Worm (Caenorhabditis elegans) whole organism, L1 larva: Measurements from ENCODE around the gene rpn-7.
"Not testable (repeated sequence)": the region's sequence is repeated elsewhere in the genome, so short reads cannot be mapped to it uniquely, and the experiment has no call there.

Experiments used
- Y116A8C.19 ChIP-seq: sonication (generic microtip); optimal IDR thresholded peaks from 2 replicates; lab custom pipeline; 2016; ENCODE audit warnings: missing compliant biosample characterization, missing genetic modification characterization, borderline replicate concordance
- alr-1 ChIP-seq: fragments of 200-800 bp; sonication (Bioruptor generic); optimal IDR thresholded peaks from 2 replicates; lab custom pipeline; 2018; ENCODE audit warnings: borderline replicate concordance, mild to moderate bottlenecking, missing genetic modification characterization, missing compliant biosample characterization
- aly-2 ChIP-seq: fragments of 150-350 bp; optimal IDR thresholded peaks from 2 replicates; lab custom pipeline; 2014; ENCODE audit warnings: missing biosample characterization, missing genetic modification characterization
- ama-1 ChIP-seq: fragments of 150-350 bp; optimal IDR thresholded peaks from 2 replicates; lab custom pipeline; 2014
- blmp-1 ChIP-seq: fragments of 150-350 bp; optimal IDR thresholded peaks from 2 replicates; lab custom pipeline; 2014; ENCODE audit warnings: missing biosample characterization, missing genetic modification characterization
- ceh-82 ChIP-seq, 3 experiments: fragments of 150-350 bp in 1 of 3; sonication (generic microtip) in 2 of 3; optimal IDR thresholded peaks; 2 replicates each; lab custom pipeline; 2014 to 2017; ENCODE audit warnings: missing biosample characterization in 3 of 3, missing genetic modification characterization in 3 of 3
- efl-1 ChIP-seq, 4 experiments: fragments of 150-350 bp; optimal IDR thresholded peaks in 3 of 4; peaks in 1 of 4; 1 replicate in 1 of 4; 2 replicates in 3 of 4; lab custom pipeline; 2014; ENCODE audit warnings: missing biosample characterization in 2 of 4, missing genetic modification characterization in 2 of 4, missing genetic modification reagents in 2 of 4
- elt-2 ChIP-seq: sonication (generic microtip); optimal IDR thresholded peaks from 2 replicates; lab custom pipeline; 2016; ENCODE audit warnings: missing genetic modification characterization, mild to moderate bottlenecking, inconsistent platforms, missing compliant biosample characterization, missing genetic modification reagents
- fkh-8 ChIP-seq: sonication (generic microtip); optimal IDR thresholded peaks from 2 replicates; lab custom pipeline; 2016; ENCODE audit warnings: mild to moderate bottlenecking, missing genetic modification characterization, missing compliant biosample characterization
- hlh-4 ChIP-seq: sonication (generic microtip); optimal IDR thresholded peaks from 2 replicates; lab custom pipeline; 2016; ENCODE audit warnings: mild to moderate bottlenecking, missing genetic modification characterization, missing compliant biosample characterization
- hpl-2 ChIP-seq: fragments of 150-350 bp; optimal IDR thresholded peaks from 2 replicates; lab custom pipeline; 2014; ENCODE audit warnings: missing biosample characterization, missing genetic modification reagents, missing genetic modification characterization
- jun-1 ChIP-seq: fragments of 150-350 bp; optimal IDR thresholded peaks from 2 replicates; lab custom pipeline; 2014; ENCODE audit warnings: missing biosample characterization, missing genetic modification reagents, missing genetic modification characterization
- lin-14 ChIP-seq: fragments of 200-800 bp; sonication (Bioruptor generic); optimal IDR thresholded peaks from 2 replicates; lab custom pipeline; 2018; ENCODE audit warnings: mild to moderate bottlenecking, missing genetic modification characterization, moderate library complexity, missing compliant biosample characterization
- lin-39 ChIP-seq: fragments of 150-350 bp; optimal IDR thresholded peaks from 2 replicates; lab custom pipeline; 2014; ENCODE audit warnings: missing biosample characterization, missing genetic modification reagents, missing genetic modification characterization
- lir-3 ChIP-seq: sonication (generic microtip); optimal IDR thresholded peaks from 2 replicates; lab custom pipeline; 2016; ENCODE audit warnings: mild to moderate bottlenecking, missing genetic modification characterization, moderate library complexity, missing compliant biosample characterization; ENCODE audit not compliant: poor library complexity
- nhr-12 ChIP-seq: sonication (generic microtip); optimal IDR thresholded peaks from 2 replicates; lab custom pipeline; 2017; ENCODE audit warnings: missing biosample characterization, missing genetic modification characterization
- nhr-20 ChIP-seq: sonication (generic microtip); optimal IDR thresholded peaks from 2 replicates; lab custom pipeline; 2016; ENCODE audit warnings: mild to moderate bottlenecking, missing genetic modification characterization, missing compliant biosample characterization
- nhr-28 ChIP-seq: fragments of 150-350 bp; optimal IDR thresholded peaks from 2 replicates; lab custom pipeline; 2014; ENCODE audit warnings: missing biosample characterization, missing genetic modification characterization
- nhr-85 ChIP-seq: sonication (generic microtip); peaks from one replicate; lab custom pipeline; 2016; ENCODE audit warnings: missing genetic modification characterization, inconsistent platforms, missing compliant biosample characterization
- nhr-90 ChIP-seq: sonication (generic microtip); optimal IDR thresholded peaks from 2 replicates; lab custom pipeline; 2016; ENCODE audit warnings: mild to moderate bottlenecking, missing genetic modification characterization, missing compliant biosample characterization; ENCODE audit not compliant: poor library complexity
- pag-3 ChIP-seq: sonication (generic microtip); optimal IDR thresholded peaks from 2 replicates; lab custom pipeline; 2017; ENCODE audit warnings: missing genetic modification characterization, mild to moderate bottlenecking, missing compliant biosample characterization, antibody characterized with exemption, borderline replicate concordance; ENCODE audit not compliant: insufficient read depth
- pax-3 ChIP-seq: fragments of 200-800 bp; sonication (Bioruptor generic); optimal IDR thresholded peaks from 2 replicates; lab custom pipeline; 2018; ENCODE audit warnings: mild to moderate bottlenecking, missing genetic modification characterization, moderate library complexity, missing compliant biosample characterization
- rnt-1 ChIP-seq: sonication (generic microtip); optimal IDR thresholded peaks from 2 replicates; lab custom pipeline; 2016; ENCODE audit warnings: mild to moderate bottlenecking, missing genetic modification characterization, moderate library complexity, missing compliant biosample characterization
- skn-1 ChIP-seq: fragments of 150-350 bp; optimal IDR thresholded peaks from 2 replicates; lab custom pipeline; 2014; ENCODE audit warnings: missing biosample characterization, missing genetic modification characterization
- snpc-4 ChIP-seq: fragments of 150-350 bp; optimal IDR thresholded peaks from 2 replicates; lab custom pipeline; 2014; ENCODE audit warnings: missing biosample characterization, missing genetic modification characterization
- snu-23 ChIP-seq: sonication (generic microtip); optimal IDR thresholded peaks from 2 replicates; lab custom pipeline; 2016; ENCODE audit warnings: missing genetic modification characterization, missing compliant biosample characterization
- sox-4 ChIP-seq: sonication (generic microtip); optimal IDR thresholded peaks from 2 replicates; lab custom pipeline; 2016; ENCODE audit warnings: missing genetic modification characterization, missing compliant biosample characterization
- sptf-1 ChIP-seq: fragments of 150-350 bp; optimal IDR thresholded peaks from 2 replicates; lab custom pipeline; 2014; ENCODE audit warnings: missing biosample characterization, missing genetic modification characterization
- sup-37 ChIP-seq: fragments of 200-800 bp; sonication (Bioruptor generic); optimal IDR thresholded peaks from 2 replicates; lab custom pipeline; 2018; ENCODE audit warnings: mild to moderate bottlenecking, missing genetic modification characterization, missing compliant biosample characterization
- tlp-1 ChIP-seq: fragments of 150-350 bp; optimal IDR thresholded peaks from 2 replicates; lab custom pipeline; 2014; ENCODE audit warnings: missing biosample characterization, missing genetic modification characterization
- unc-62 ChIP-seq: fragments of 150-350 bp; optimal IDR thresholded peaks from 2 replicates; lab custom pipeline; 2014; ENCODE audit warnings: missing biosample characterization, missing genetic modification reagents, missing genetic modification characterization
- vab-15 ChIP-seq: sonication (generic microtip); optimal IDR thresholded peaks from 2 replicates; lab custom pipeline; 2017; ENCODE audit warnings: missing genotype, mild to moderate bottlenecking, missing genetic modification characterization, missing compliant biosample characterization
- zag-1 ChIP-seq: fragments of 150-350 bp; optimal IDR thresholded peaks from 2 replicates; lab custom pipeline; 2014; ENCODE audit warnings: missing biosample characterization, missing genetic modification characterization
- ztf-11 ChIP-seq, 2 experiments: sonication (generic microtip); optimal IDR thresholded peaks; 2 replicates each; lab custom pipeline; 2016 to 2017; ENCODE audit warnings: missing genetic modification characterization in 2 of 2, missing biosample characterization in 1 of 2, missing compliant biosample characterization in 1 of 2

The rpn-7 gene

ce11 chrIV:9308975-9309374, 7.5 kb upstream of the rpn-7 start, which contains the start of gene F49C12.6:
TSS of gene F49C12.6 (minus strand) at chrIV:9309075.
- TF ChIP-seq ztf-11 (tag; optimal IDR thresholded peaks at IDR 0.05; lab: Kevin White, UChicago) (no peak), ama-1 (lab: Kevin White, UChicago) (no peak), blmp-1 (tag; lab: Kevin White, UChicago) (no peak), alr-1 (tag; lab: Kevin White, UChicago) (no peak), fkh-8 (no peak), nhr-28 (tag; lab: Kevin White, UChicago) (no peak), sox-4 (tag; lab: Kevin White, UChicago) (no peak), pag-3 (tag; lab: Kevin White, UChicago) (no peak), nhr-12 (tag; lab: Kevin White, UChicago) (no peak), skn-1 (tag; lab: Kevin White, UChicago) (no peak), zag-1 (tag; lab: Kevin White, UChicago) (no peak)
- TF ChIP-seq, all 84 proteins: peak for 0

ce11 chrIV:9310935-9311566, 5.4 kb upstream of the rpn-7 start:
- no peak for TF ChIP-seq lin-39 (tag; lab: Kevin White, UChicago)
- peak; percentile 7 for TF ChIP-seq nhr-20
- no peak for TF ChIP-seq nhr-85
- TF ChIP-seq sup-37 (GFP tag; lab: Kevin White, UChicago), result no peak
- peak; percentile 90 for TF ChIP-seq elt-2 (tag; lab: Kevin White, UChicago)
- TF ChIP-seq efl-1 (optimal IDR thresholded peaks at IDR 0.05; lab: Kevin White, UChicago), result no peak
- TF ChIP-seq efl-1 (GFP tag; optimal IDR thresholded peaks at IDR 0.05 in 1 of 2; lab: Kevin White, UChicago), result peak in 1 of 2 experiments; percentile 75

ce11 chrIV:9312827-9313226, 3.6 kb upstream of the rpn-7 start, which contains the start of gene F49C12.7:
TSS of gene F49C12.7 (minus strand) at chrIV:9312927.
- not testable (repeated sequence) for TF ChIP-seq vab-15, aly-2, nhr-90 (tag; lab: Kevin White, UChicago)
- TF ChIP-seq, all 84 proteins: peak for 0; not testable (repeated sequence) for 84

ce11 chrIV:9318147-9318546, 1.7 kb downstream of the rpn-7 start:
- TF ChIP-seq vab-15 (tag; lab: Kevin White, UChicago) (no peak), nhr-20 (no peak), ztf-11 (tag; optimal IDR thresholded peaks at IDR 0.05; lab: Kevin White, UChicago) (no peak), hlh-4 (tag; lab: Kevin White, UChicago) (no peak), snpc-4 (tag; lab: Kevin White, UChicago) (no peak), efl-1 (optimal IDR thresholded peaks at IDR 0.05; lab: Kevin White, UChicago) (no peak), efl-1 (GFP tag; optimal IDR thresholded peaks at IDR 0.05 in 1 of 2; lab: Kevin White, UChicago) (no peak), jun-1 (tag; lab: Kevin White, UChicago) (no peak), lin-14 (GFP tag; lab: Kevin White, UChicago) (no peak), nhr-28 (tag; lab: Kevin White, UChicago) (no peak), ama-1 (lab: Kevin White, UChicago) (no peak), tlp-1 (no peak)

- no peak for TF ChIP-seq lir-3 (tag; lab: Kevin White, UChicago)
- TF ChIP-seq unc-62 (GFP tag; lab: Kevin White, UChicago), result no peak
- no peak for TF ChIP-seq ztf-11 (tag; optimal IDR thresholded peaks at IDR 0.05; lab: Kevin White, UChicago)
- TF ChIP-seq sptf-1 (tag; lab: Kevin White, UChicago), result no peak
- no peak for TF ChIP-seq nhr-28 (tag; lab: Kevin White, UChicago)
- no peak for TF ChIP-seq hpl-2
- TF ChIP-seq ceh-82 (tag; optimal IDR thresholded peaks at IDR 0.05; lab: Kevin White, UChicago), result no peak
- no peak for TF ChIP-seq Y116A8C.19
- no peak for TF ChIP-seq jun-1 (tag; lab: Kevin White, UChicago)
- TF ChIP-seq pax-3, result no peak
- no peak for TF ChIP-seq alr-1 (tag; lab: Kevin White, UChicago)
- no peak for TF ChIP-seq snu-23 (GFP tag; lab: Kevin White, UChicago)
- no peak for TF ChIP-seq rnt-1 (tag; lab: Kevin White, UChicago)
These were observed 2.6 kb downstream of the rpn-7 start, which contains the start of the genes F49C12.11 and nemt-1 for ce11 chrIV:9319080-9319479. TSS of gene F49C12.11 (plus strand) at chrIV:9319380. TSS of gene nemt-1 (minus strand) at chrIV:9319439.
